Fruit fly (Drosophila melanogaster): ENCODE measurements around the gene CG33502.

- TF ChIP-seq EcR (GFP tag; optimal IDR thresholded peaks at IDR 0.05), result no peak
- no peak for TF ChIP-seq CG32121 (GFP tag; IDR thresholded peaks at IDR 0.05)
- no peak for TF ChIP-seq CG13204 (GFP tag; optimal IDR thresholded peaks at IDR 0.05)
- TF ChIP-seq Snoo (tag; optimal IDR thresholded peaks at IDR 0.05), result no peak
- TF ChIP-seq Ets98B (GFP tag; IDR thresholded peaks at IDR 0.05), result no peak
- no peak for TF ChIP-seq CG9948 (tag; optimal IDR thresholded peaks at IDR 0.05)
- TF ChIP-seq fd96Ca (GFP tag; IDR thresholded peaks at IDR 0.05), result no peak
- no peak for TF ChIP-seq CG14655 (GFP tag; optimal IDR thresholded peaks at IDR 0.05)
- no peak for TF ChIP-seq Pif1B (GFP tag; optimal IDR thresholded peaks at IDR 0.05)
- no peak for TF ChIP-seq gl (tag; optimal IDR thresholded peaks at IDR 0.05)
- TF ChIP-seq CG15710 (tag; optimal IDR thresholded peaks at IDR 0.05), result no peak
- no peak for TF ChIP-seq Pif1A (GFP tag; optimal IDR thresholded peaks at IDR 0.05)
- TF ChIP-seq D1 (tag; optimal IDR thresholded peaks at IDR 0.05), result no peak
Measured at dm6 chrX:21567793-21568192, 43.5 kb downstream of the CG33502 start.
